Worm (Caenorhabditis elegans): Measurements from ENCODE around the gene pigb-1.
A peak's percentile ranks its signal among the peaks of the same experiment; 100 is the strongest.

pigb-1 gene

ce11 chrII:4985961-4986503 lies 6.8 kb downstream of the pigb-1 start:
- peak; percentile 82 for TF ChIP-seq zip-8 (tag; optimal IDR thresholded peaks at IDR 0.05)
- peak; percentile 58 for TF ChIP-seq ceh-83 (GFP tag; optimal IDR thresholded peaks at IDR 0.05)
- TF ChIP-seq elt-1 (tag; optimal IDR thresholded peaks at IDR 0.05; ENCODE audit: borderline replicate concordance, insufficient read depth) = peak; percentile 87
- TF ChIP-seq unc-120 (tag; optimal IDR thresholded peaks at IDR 0.05; ENCODE audit: poor library complexity, severe bottlenecking) = no peak
- peak; percentile 15 for TF ChIP-seq ces-1 (GFP tag; optimal IDR thresholded peaks at IDR 0.05)
- peak; percentile 93 for TF ChIP-seq nhr-2 (tag; optimal IDR thresholded peaks at IDR 0.05)
- peak; percentile 1 for TF ChIP-seq sptf-1 (tag; optimal IDR thresholded peaks at IDR 0.05)
- TF ChIP-seq ztf-11 (tag; optimal IDR thresholded peaks at IDR 0.05) = no peak
- peak; percentile 60 for TF ChIP-seq unc-62 (GFP tag; optimal IDR thresholded peaks at IDR 0.05)

- TF ChIP-seq flh-1 (GFP tag; optimal IDR thresholded peaks at IDR 0.05) (no peak), blmp-1 (tag; optimal IDR thresholded peaks at IDR 0.05) (no peak), lin-32 (GFP tag; optimal IDR thresholded peaks at IDR 0.05) (no peak), snpc-4 (tag; optimal IDR thresholded peaks at IDR 0.05) (no peak), M03D4.4 (tag; optimal IDR thresholded peaks at IDR 0.05) (no peak), nhr-2 (tag; optimal IDR thresholded peaks at IDR 0.05) (no peak), bed-3 (GFP tag; optimal IDR thresholded peaks at IDR 0.05) (no peak), sem-2 (GFP tag; optimal IDR thresholded peaks at IDR 0.05) (no peak), unc-62 (GFP tag; optimal IDR thresholded peaks at IDR 0.05) (no peak), elt-3 (tag; optimal IDR thresholded peaks at IDR 0.05) (no peak), mep-1 (tag; optimal IDR thresholded peaks at IDR 0.05) (no peak), nhr-76 (tag; optimal IDR thresholded peaks at IDR 0.05) (no peak), lin-13 (tag; optimal IDR thresholded peaks at IDR 0.05) (no peak), cnd-1 (tag; optimal IDR thresholded peaks at IDR 0.05) (no peak), ceh-83 (GFP tag; optimal IDR thresholded peaks at IDR 0.05) (no peak), ztf-11 (tag; optimal IDR thresholded peaks at IDR 0.05) (no peak), ham-2 (GFP tag; optimal IDR thresholded peaks at IDR 0.05) (no peak)
Measured at ce11 chrII:4984151-4984550, 8.7 kb downstream of the pigb-1 start.

- peak; percentile 92 for TF ChIP-seq lin-32 (GFP tag; optimal IDR thresholded peaks at IDR 0.05)
- TF ChIP-seq unc-39 (tag; optimal IDR thresholded peaks at IDR 0.05) = no peak
- peak; percentile 21 for TF ChIP-seq hlh-1 (tag; optimal IDR thresholded peaks at IDR 0.05)
Measured at ce11 chrII:4981682-4982404, 11.0 kb downstream of the pigb-1 start.

- TF ChIP-seq nhr-2 (tag; optimal IDR thresholded peaks at IDR 0.05) = peak; percentile 67
- peak; percentile 24 for TF ChIP-seq pha-4 (tag; optimal IDR thresholded peaks at IDR 0.05)
- TF ChIP-seq elt-1 (tag; optimal IDR thresholded peaks at IDR 0.05; ENCODE audit: borderline replicate concordance, insufficient read depth) = no peak
Measured at ce11 chrII:4975311-4975710, 17.6 kb downstream of the pigb-1 start.

ce11 chrII:4974448-4974951 lies 18.4 kb downstream of the pigb-1 start:
- no peak for TF ChIP-seq nhr-2 (tag; optimal IDR thresholded peaks at IDR 0.05)
- no peak for TF ChIP-seq ztf-11 (tag; optimal IDR thresholded peaks at IDR 0.05)
- TF ChIP-seq lin-32 (GFP tag; optimal IDR thresholded peaks at IDR 0.05) = peak; percentile 54
- TF ChIP-seq unc-62 (GFP tag; optimal IDR thresholded peaks at IDR 0.05) = no peak
- no peak for TF ChIP-seq unc-120 (tag; optimal IDR thresholded peaks at IDR 0.05; ENCODE audit: poor library complexity, severe bottlenecking)

- no peak for TF ChIP-seq pha-4 (tag; optimal IDR thresholded peaks at IDR 0.05)
- TF ChIP-seq M03D4.4 (tag; optimal IDR thresholded peaks at IDR 0.05) = no peak
- no peak for TF ChIP-seq ceh-83 (GFP tag; optimal IDR thresholded peaks at IDR 0.05)
- no peak for TF ChIP-seq elt-3 (tag; optimal IDR thresholded peaks at IDR 0.05)
- no peak for TF ChIP-seq nhr-237 (tag; optimal IDR thresholded peaks at IDR 0.05)
- no peak for TF ChIP-seq lin-32 (GFP tag; optimal IDR thresholded peaks at IDR 0.05)
- no peak for TF ChIP-seq blmp-1 (tag; optimal IDR thresholded peaks at IDR 0.05)
- TF ChIP-seq nhr-76 (tag; optimal IDR thresholded peaks at IDR 0.05) = no peak
- TF ChIP-seq unc-120 (tag; optimal IDR thresholded peaks at IDR 0.05; ENCODE audit: poor library complexity, severe bottlenecking) = no peak
Measured at ce11 chrII:4968863-4969262, 24.0 kb downstream of the pigb-1 start, which contains the start of gene shc-2. Gene shc-2, plus strand, starts transcription at chrII:4969163.

Measured in whole organism, mixed stage, embryonic.